Fruit fly (Drosophila melanogaster) S2 (cell line): Measurements from ENCODE around the gene tap.

Experiments used
- CG8478 ChIP-seq: fragments of >200 bp; optimal IDR thresholded peaks from 2 replicates; lab custom pipeline; 2018
- CTCF ChIP-seq, 2 experiments: fragments of >200 bp; optimal IDR thresholded peaks; 2 replicates each; lab custom pipeline; 2018

Gene tap

DNA sequence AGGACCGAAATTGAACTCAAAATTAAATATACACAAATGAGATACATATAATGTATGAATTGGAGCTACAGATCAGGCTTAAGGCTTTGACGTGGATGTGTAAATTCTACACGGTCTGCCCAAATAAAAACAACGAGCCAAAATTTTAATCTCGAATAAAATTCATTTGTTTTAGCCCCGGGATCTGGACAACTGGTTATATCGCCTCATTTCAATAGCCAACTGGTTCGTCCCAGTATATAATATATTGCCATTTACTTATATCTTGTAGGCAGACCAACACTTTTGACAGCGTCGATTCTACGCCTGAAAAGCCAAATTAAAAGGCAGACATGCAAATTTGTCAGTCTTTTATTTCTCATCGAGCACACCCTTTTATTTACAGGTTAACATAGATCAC lies 33.6 kb downstream of the tap start:
- no peak for TF ChIP-seq CG8478 (lab: Kevin White, UChicago)
- TF ChIP-seq CTCF (optimal IDR thresholded peaks at IDR 0.05; lab: Kevin White, UChicago), result no peak

DNA sequence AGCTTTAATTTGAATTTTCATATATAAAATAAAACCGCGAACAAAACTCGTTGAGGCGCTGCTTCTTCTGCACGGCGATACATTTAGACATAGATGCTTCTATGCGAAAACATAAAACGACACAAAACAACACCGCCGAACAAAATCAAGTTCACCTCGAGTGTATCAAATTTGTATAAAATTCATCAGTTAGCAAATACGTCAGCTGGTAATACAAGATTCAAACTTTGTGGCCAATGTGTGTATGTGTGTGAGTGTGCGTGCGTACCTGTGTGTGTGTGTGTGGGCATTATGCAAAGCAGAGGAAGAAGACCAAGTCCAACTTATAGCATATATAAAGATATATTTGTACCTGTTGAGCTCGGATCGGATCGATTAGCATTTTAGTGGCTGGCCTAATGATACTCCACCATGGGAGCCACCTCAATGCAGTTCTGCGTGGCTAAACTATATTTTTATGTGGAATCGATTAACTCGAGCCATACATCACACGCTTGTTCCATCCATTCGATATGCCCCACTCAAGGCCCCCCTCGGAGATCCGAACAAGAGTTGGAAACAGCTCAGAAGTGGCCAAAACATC lies 35.0 kb downstream of the tap start:
- no peak for TF ChIP-seq CTCF (optimal IDR thresholded peaks at IDR 0.05; lab: Kevin White, UChicago)
- TF ChIP-seq CG8478 (lab: Kevin White, UChicago), result no peak

DNA sequence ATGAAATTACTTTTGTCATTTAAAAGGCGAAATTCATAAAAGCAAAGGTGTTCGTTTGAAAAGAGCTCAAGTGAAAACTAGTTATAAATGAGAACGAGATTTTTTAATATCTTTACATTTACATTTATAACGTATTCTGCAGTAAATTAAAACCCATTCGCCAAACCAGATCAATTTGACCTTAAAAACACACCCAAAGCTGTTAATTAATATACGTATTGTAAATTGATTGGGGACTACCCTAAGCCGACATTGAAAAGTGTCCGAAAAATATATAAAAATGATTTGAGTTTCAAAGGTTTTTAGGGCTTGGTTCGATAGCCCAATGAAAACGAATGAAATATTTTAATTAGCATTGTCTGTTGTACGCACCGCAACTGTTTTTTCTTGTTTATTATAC lies 39.5 kb downstream of the tap start:
- no peak for TF ChIP-seq CTCF (optimal IDR thresholded peaks at IDR 0.05; lab: Kevin White, UChicago)
- TF ChIP-seq CG8478 (lab: Kevin White, UChicago), result no peak

DNA sequence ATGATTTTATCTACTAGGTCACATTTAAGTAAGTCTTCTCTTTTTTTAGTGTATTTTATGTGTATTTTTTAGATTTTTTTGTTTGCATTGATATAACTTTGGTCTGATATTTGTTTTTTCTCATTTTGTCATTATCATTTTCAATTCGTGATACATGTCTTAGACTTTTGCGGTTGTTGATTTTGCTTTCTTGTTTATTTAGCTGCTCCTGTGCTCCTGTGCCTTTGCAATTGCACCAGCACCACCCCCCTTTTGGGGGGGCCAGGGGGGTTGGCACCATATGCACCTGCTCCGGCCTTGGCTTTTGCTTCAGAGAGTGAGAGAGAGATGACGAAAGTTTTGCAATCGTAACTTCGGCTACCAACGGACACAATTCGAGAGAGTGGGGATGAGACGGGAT lies 41.4 kb downstream of the tap start:
- TF ChIP-seq CG8478 (lab: Kevin White, UChicago) (no peak), CTCF (optimal IDR thresholded peaks at IDR 0.05; lab: Kevin White, UChicago) (no peak)

DNA sequence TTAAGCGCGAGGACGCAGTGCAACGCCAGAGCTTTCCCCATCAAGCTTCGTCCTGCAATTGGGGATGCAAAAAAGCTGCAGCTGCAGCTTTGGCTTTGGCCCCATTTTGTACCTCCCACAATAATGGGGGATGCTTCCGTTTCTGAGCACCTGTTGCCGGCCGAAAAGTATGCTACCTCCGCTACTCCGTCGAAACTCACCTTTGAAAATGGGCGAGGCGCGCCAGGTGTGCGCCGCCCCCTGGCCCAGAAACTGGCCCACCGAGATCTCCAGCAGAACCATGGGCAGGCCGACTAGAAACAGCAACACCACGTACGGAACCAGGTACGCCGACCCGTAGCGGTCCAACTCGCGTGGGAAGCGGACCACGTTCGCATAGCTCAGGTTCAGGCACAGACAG lies 41.9 kb downstream of the tap start:
- TF ChIP-seq CG8478 (lab: Kevin White, UChicago) (no peak), CTCF (optimal IDR thresholded peaks at IDR 0.05; lab: Kevin White, UChicago) (no peak)

DNA sequence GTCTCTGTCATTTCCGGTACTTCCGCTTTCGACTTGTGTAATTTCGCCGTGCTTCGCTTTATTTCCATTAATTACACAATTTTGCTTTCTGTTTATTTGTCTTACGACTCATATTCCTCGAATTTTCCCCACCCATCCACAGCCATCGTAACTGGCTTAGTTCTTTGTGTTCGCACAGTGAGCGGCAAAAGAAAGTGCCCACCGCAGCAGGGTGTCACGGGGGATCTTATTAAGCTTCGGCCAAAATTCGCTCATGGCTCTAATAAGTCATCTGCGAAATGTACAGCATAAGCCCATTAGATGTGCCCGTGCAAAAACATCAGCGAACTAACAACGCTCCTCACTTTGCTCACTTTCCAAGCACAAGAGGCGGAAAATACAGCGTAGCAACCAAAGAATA lies 42.9 kb downstream of the tap start:
- TF ChIP-seq CTCF (optimal IDR thresholded peaks at IDR 0.05; lab: Kevin White, UChicago) (no peak), CG8478 (lab: Kevin White, UChicago) (no peak)

DNA sequence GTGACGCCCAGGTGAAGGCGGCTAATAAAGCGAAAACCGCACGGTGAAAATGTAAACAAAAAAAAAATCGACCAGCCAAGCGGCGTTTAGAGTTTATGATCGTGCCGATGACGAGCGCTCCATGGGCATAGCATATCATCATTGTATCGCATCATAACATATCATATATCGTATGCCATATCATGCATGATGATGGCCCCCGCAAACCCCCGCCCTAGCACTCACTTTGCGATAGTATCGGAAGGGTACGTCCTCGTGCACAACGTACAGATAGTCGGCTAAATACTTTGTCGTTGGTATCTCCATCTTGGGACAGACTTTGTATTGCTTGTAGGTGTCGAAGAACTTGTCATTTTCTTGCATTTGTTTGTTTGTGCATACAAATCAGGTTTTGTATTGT lies 43.8 kb downstream of the tap start:
- TF ChIP-seq CTCF (optimal IDR thresholded peaks at IDR 0.05; lab: Kevin White, UChicago) (no peak), CG8478 (lab: Kevin White, UChicago) (no peak)

DNA sequence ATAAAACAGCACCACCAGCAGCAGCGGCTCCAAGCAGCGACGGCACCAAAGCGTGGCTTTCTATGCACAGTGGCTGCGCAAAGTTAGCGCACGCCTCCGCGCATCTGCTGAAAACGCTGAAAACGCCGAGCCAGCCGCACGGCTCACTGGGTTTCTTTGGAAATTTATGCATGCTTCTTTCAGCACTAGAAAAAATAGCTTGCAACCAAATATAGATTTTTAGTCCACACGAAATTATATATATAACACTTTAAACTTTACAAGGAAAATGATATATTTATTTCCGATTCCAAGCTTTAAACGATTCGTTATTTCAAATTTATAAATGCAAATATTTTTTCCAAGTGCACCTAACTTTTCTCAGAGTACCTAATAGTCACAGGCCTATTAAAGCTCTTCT lies 45.2 kb downstream of the tap start:
- no peak for TF ChIP-seq CG8478 (lab: Kevin White, UChicago)
- TF ChIP-seq CTCF (optimal IDR thresholded peaks at IDR 0.05; lab: Kevin White, UChicago), result no peak

DNA sequence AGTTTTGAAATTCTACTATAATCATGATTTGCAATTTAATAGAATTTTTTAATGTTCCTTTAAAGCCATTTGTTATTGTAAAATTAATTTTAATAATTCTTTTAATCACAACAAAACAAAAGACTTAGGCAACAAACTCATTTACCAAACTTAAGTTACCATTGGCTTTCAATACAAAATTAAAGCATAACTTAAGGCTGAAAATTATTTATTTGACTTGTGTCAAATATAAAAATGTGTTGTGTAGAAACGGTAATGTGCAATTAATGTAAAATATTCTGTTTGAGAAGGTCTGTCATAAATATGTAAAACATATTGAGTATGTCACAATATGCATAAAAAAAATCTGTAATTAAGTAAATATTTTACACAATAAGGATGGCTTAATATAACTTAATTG lies 47.6 kb downstream of the tap start:
- TF ChIP-seq CG8478 (lab: Kevin White, UChicago) (no peak), CTCF (optimal IDR thresholded peaks at IDR 0.05; lab: Kevin White, UChicago) (peak in 1 of 2 experiments; percentile 35)

DNA sequence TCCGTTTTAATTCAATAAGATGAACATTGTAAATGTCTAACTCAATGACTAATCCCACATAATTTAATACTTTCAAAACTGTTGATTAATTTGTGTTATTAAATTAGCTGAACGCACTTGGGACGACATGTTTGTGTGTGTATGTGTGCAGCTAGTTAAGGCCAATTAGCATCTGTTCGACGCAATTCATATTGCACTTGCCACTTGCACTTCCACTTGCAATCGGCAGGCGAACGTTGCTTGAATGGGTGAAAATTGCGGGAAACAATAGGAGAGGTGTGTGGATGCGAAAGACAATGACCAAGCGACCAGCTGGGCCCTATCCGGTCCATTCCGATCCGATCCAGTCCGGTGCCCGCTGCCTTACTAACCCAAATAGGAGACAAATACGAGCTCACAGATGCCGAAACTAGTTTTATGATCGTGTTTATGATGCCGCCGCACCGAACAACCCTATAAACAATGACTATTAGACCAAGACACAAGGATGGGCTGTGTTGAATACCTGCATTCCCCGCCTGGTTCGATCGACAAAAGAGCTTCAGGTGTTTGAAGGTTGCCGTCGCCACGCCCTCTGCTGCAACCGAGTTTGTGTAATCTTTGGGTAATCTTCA lies 48.1 kb downstream of the tap start:
- TF ChIP-seq CG8478 (lab: Kevin White, UChicago) (no peak), CTCF (optimal IDR thresholded peaks at IDR 0.05; lab: Kevin White, UChicago) (no peak)

DNA sequence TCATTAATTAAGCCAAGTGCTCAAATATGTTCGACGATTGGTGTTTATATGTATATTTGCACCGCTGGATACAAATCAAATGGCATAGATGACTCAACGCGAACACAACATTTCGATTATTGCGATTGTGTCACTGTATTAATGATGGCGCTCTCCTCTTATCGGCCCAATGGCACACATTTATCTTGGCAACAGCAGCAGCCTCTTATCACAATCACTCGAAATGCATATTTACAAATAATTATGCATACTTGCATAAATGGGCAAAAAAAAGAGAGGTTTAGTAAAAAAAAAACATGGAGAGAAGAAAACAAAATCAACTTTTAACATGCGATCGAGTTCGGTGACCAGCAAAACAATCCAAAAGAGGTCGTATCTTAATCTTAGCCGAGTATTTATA lies 51.8 kb downstream of the tap start:
- no peak for TF ChIP-seq CG8478 (lab: Kevin White, UChicago)
- no peak for TF ChIP-seq CTCF (optimal IDR thresholded peaks at IDR 0.05; lab: Kevin White, UChicago)
